Worm (Caenorhabditis elegans) whole organism, L2 larva: ENCODE data around the gene idpb-4.

Experiments
- ZK546.5 ChIP-seq: sonication (generic microtip); optimal IDR thresholded peaks from 2 replicates; lab custom pipeline; 2017; ENCODE audit warnings: missing biosample characterization, missing genetic modification characterization
- aly-2 ChIP-seq: fragments of 150-350 bp; optimal IDR thresholded peaks from 2 replicates; lab custom pipeline; 2014; ENCODE audit warnings: missing biosample characterization, missing genetic modification characterization
- ceh-82 ChIP-seq: fragments of 150-350 bp; optimal IDR thresholded peaks from 2 replicates; lab custom pipeline; 2014; ENCODE audit warnings: missing biosample characterization, missing genetic modification characterization
- nhr-11 ChIP-seq: fragments of 150-350 bp; optimal IDR thresholded peaks from 2 replicates; lab custom pipeline; 2014; ENCODE audit warnings: missing biosample characterization, missing genetic modification characterization
- peb-1 ChIP-seq: fragments of 150-350 bp; optimal IDR thresholded peaks from 2 replicates; lab custom pipeline; 2014; ENCODE audit warnings: missing biosample characterization, missing genetic modification characterization
- skn-1 ChIP-seq: sonication (generic microtip); optimal IDR thresholded peaks from 2 replicates; lab custom pipeline; 2017; ENCODE audit warnings: missing biosample characterization, missing genetic modification characterization
- sma-9 ChIP-seq, 2 experiments: fragments of 150-350 bp in 1 of 2; sonication (generic microtip) in 1 of 2; optimal IDR thresholded peaks; 2 replicates each; lab custom pipeline; 2014 to 2016; ENCODE audit warnings: missing genetic modification characterization in 2 of 2, mild to moderate bottlenecking in 1 of 2, missing biosample characterization in 1 of 2, missing compliant biosample characterization in 1 of 2, missing genetic modification reagents in 1 of 2, moderate library complexity in 1 of 2
- ztf-4 ChIP-seq: fragments of 150-350 bp; optimal IDR thresholded peaks from 2 replicates; lab custom pipeline; 2014; ENCODE audit warnings: missing biosample characterization, missing genetic modification characterization

DNA sequence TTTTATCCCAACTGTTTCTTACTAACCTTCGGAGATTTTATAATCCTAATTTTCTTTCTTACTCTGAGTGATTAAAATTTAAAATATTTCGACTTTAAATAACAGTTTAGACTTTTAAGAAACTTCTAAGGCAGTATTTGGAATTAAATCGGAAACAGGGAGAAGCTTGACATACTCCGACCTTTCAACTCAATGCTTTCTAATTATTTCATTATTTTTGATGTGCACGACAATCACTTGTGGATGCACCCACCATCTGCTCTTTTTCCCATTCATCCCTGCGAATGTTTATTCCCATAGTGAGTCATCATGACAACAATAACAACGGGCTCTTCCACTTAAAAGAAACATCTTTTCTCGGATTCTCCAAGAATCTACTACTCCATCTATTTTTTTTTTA is 11.3 kb upstream of the idpb-4 start:
- TF ChIP-seq ZK546.5 (tag; lab: Kevin White, UChicago) = no peak
- TF ChIP-seq aly-2 = no peak
- no peak for TF ChIP-seq ztf-4
- no peak for TF ChIP-seq ceh-82 (tag; lab: Kevin White, UChicago)
- no peak for TF ChIP-seq skn-1 (tag; lab: Kevin White, UChicago)
- no peak for TF ChIP-seq nhr-11 (tag; lab: Kevin White, UChicago)
- no peak for TF ChIP-seq peb-1 (tag; lab: Kevin White, UChicago)
- no peak for TF ChIP-seq sma-9 (GFP tag; optimal IDR thresholded peaks at IDR 0.05; lab: Kevin White, UChicago)
- TF ChIP-seq sma-9 (tag; optimal IDR thresholded peaks at IDR 0.05; lab: Kevin White, UChicago) = no peak
